Worm (Caenorhabditis elegans) whole organism, young adult: ENCODE data around the gene igeg-1.

Experiments used
- B0035.1 ChIP-seq: sonication (generic microtip); optimal IDR thresholded peaks from 2 replicates; lab custom pipeline; 2016; ENCODE audit warnings: missing genetic modification characterization, mild to moderate bottlenecking, missing compliant biosample characterization, missing genotype, missing genetic modification reagents
- B0336.3 ChIP-seq: fragments of 200-800 bp; sonication (Bioruptor generic); IDR thresholded peaks from 2 replicates; pipeline ENCODE4 v1.3.6; 2022; ENCODE audit warnings: missing genetic modification characterization, missing compliant biosample characterization
- C06A6.2 ChIP-seq: fragments of 200-800 bp; sonication (Bioruptor generic); conservative IDR thresholded peaks from 2 replicates; pipeline ENCODE4 v1.3.6; 2022; ENCODE audit warnings: missing genetic modification characterization, missing compliant biosample characterization
- F22D6.2 ChIP-seq: sonication (generic microtip); optimal IDR thresholded peaks from 2 replicates; lab custom pipeline; 2016; ENCODE audit warnings: mild to moderate bottlenecking, missing genetic modification characterization, missing compliant biosample characterization
- F37B4.10 ChIP-seq: fragments of 200-800 bp; sonication (Bioruptor generic); IDR thresholded peaks from 2 replicates; pipeline ENCODE4 v1.3.6; 2022; ENCODE audit warnings: missing genetic modification characterization, missing compliant biosample characterization
- F52B5.7 ChIP-seq: sonication (generic microtip); optimal IDR thresholded peaks from 2 replicates; lab custom pipeline; 2016; ENCODE audit warnings: mild to moderate bottlenecking, missing genetic modification characterization, missing compliant biosample characterization
- F57A8.1 ChIP-seq: fragments of 200-800 bp; sonication (Bioruptor generic); optimal IDR thresholded peaks from 2 replicates; lab custom pipeline; 2018; ENCODE audit warnings: mild to moderate bottlenecking, missing genetic modification characterization, moderate library complexity, missing compliant biosample characterization
- Y53F4B.3 ChIP-seq: fragments of 200-800 bp; sonication (Bioruptor generic); IDR thresholded peaks from 2 replicates; pipeline ENCODE4 v1.3.6; 2022; ENCODE audit warnings: missing genetic modification reagents, missing genetic modification characterization, missing compliant biosample characterization
- Y67H2A.10 ChIP-seq: fragments of 200-800 bp; sonication (Bioruptor generic); conservative IDR thresholded peaks from 2 replicates; pipeline ENCODE4 v1.3.6; 2022; ENCODE audit warnings: missing genetic modification reagents, missing genetic modification characterization, missing compliant biosample characterization
- aptf-2 ChIP-seq: fragments of 200-800 bp; sonication (Bioruptor generic); conservative IDR thresholded peaks from 2 replicates; pipeline ENCODE4 v1.3.6; 2022; ENCODE audit warnings: missing genetic modification reagents, missing genetic modification characterization, missing compliant biosample characterization
- atf-7 ChIP-seq: sonication (generic microtip); optimal IDR thresholded peaks from 2 replicates; lab custom pipeline; 2017; ENCODE audit warnings: mild to moderate bottlenecking, missing genetic modification characterization, missing compliant biosample characterization
- attf-6 ChIP-seq: fragments of 200-800 bp; sonication (Bioruptor generic); IDR thresholded peaks from 2 replicates; pipeline ENCODE4 v1.3.6; 2022; ENCODE audit warnings: missing genetic modification reagents, missing genetic modification characterization, missing compliant biosample characterization
- cebp-2 ChIP-seq: fragments of 200-800 bp; sonication (Bioruptor generic); IDR thresholded peaks from 2 replicates; pipeline ENCODE4 v1.3.6; 2022; ENCODE audit warnings: missing genetic modification characterization, missing compliant biosample characterization
- ceh-27 ChIP-seq: fragments of 200-800 bp; sonication (Bioruptor generic); optimal IDR thresholded peaks from 2 replicates; lab custom pipeline; 2018; ENCODE audit warnings: mild to moderate bottlenecking, missing genetic modification characterization, moderate library complexity, missing compliant biosample characterization
- chd-7 ChIP-seq: sonication (generic microtip); optimal IDR thresholded peaks from 2 replicates; lab custom pipeline; 2016; ENCODE audit warnings: mild to moderate bottlenecking, missing genetic modification characterization, moderate library complexity, missing compliant biosample characterization
- dox-1 ChIP-seq: fragments of 200-800 bp; sonication (Bioruptor generic); IDR thresholded peaks from 2 replicates; pipeline ENCODE4 v1.3.6; 2022; ENCODE audit warnings: missing genetic modification reagents, missing genetic modification characterization, missing compliant biosample characterization
- dpff-1 ChIP-seq: sonication (generic microtip); optimal IDR thresholded peaks from 2 replicates; lab custom pipeline; 2017; ENCODE audit warnings: mild to moderate bottlenecking, missing genetic modification characterization, missing compliant biosample characterization
- efl-1 ChIP-seq: fragments of 150-350 bp; optimal IDR thresholded peaks from 2 replicates; lab custom pipeline; 2014; ENCODE audit warnings: missing biosample characterization, missing genetic modification reagents, missing genetic modification characterization
- egl-44 ChIP-seq: fragments of 200-800 bp; sonication (Bioruptor generic); IDR thresholded peaks from 2 replicates; pipeline ENCODE4 v1.3.6; 2022; ENCODE audit warnings: missing genetic modification reagents, missing genetic modification characterization, missing compliant biosample characterization
- egrh-3 ChIP-seq: fragments of 200-800 bp; sonication (Bioruptor generic); IDR thresholded peaks from 2 replicates; pipeline ENCODE4 v1.3.6; 2022; ENCODE audit warnings: missing genetic modification reagents, missing genetic modification characterization, missing compliant biosample characterization
- ekl-4 ChIP-seq: fragments of 200-800 bp; sonication (Bioruptor generic); IDR thresholded peaks from 2 replicates; pipeline ENCODE4 v1.3.6; 2022; ENCODE audit warnings: missing genetic modification reagents, missing genetic modification characterization, missing compliant biosample characterization
- gei-17 ChIP-seq: fragments of 200-800 bp; sonication (Bioruptor generic); optimal IDR thresholded peaks from 2 replicates; lab custom pipeline; 2018; ENCODE audit warnings: mild to moderate bottlenecking, missing genetic modification characterization, missing compliant biosample characterization
- hlh-26 ChIP-seq: fragments of 200-800 bp; sonication (Bioruptor generic); conservative IDR thresholded peaks from 2 replicates; pipeline ENCODE4 v1.3.6; 2022; ENCODE audit warnings: missing genetic modification reagents, missing genetic modification characterization, missing compliant biosample characterization
- hmg-1.2 ChIP-seq: fragments of 200-800 bp; sonication (Bioruptor generic); IDR thresholded peaks from 2 replicates; pipeline ENCODE4 v1.3.6; 2022; ENCODE audit warnings: missing genetic modification reagents, missing genetic modification characterization, missing compliant biosample characterization
- lag-1 ChIP-seq: fragments of 200-800 bp; sonication (Bioruptor generic); IDR thresholded peaks from 2 replicates; pipeline ENCODE4 v1.3.6; 2022; ENCODE audit warnings: missing genetic modification reagents, missing genetic modification characterization, missing compliant biosample characterization
- let-607 ChIP-seq, 2 experiments: fragments of 200-800 bp in 1 of 2; sonication (Bioruptor generic) in 1 of 2; sonication (generic microtip) in 1 of 2; optimal IDR thresholded peaks; 2 replicates each; lab custom pipeline; 2016 to 2018; ENCODE audit warnings: mild to moderate bottlenecking in 2 of 2, missing compliant biosample characterization in 2 of 2, missing genetic modification characterization in 2 of 2, moderate library complexity in 2 of 2, missing genotype in 1 of 2
- lsl-1 ChIP-seq: fragments of 200-800 bp; sonication (Bioruptor generic); optimal IDR thresholded peaks from 2 replicates; lab custom pipeline; 2018; ENCODE audit warnings: mild to moderate bottlenecking, missing genetic modification characterization, moderate library complexity, missing compliant biosample characterization
- lsy-27 ChIP-seq: sonication (generic microtip); optimal IDR thresholded peaks from 2 replicates; lab custom pipeline; 2017; ENCODE audit warnings: missing genetic modification characterization, mild to moderate bottlenecking, missing compliant biosample characterization, antibody characterized with exemption, missing genotype, borderline replicate concordance; ENCODE audit not compliant: insufficient read depth
- madf-10 ChIP-seq: sonication (generic microtip); optimal IDR thresholded peaks from 2 replicates; lab custom pipeline; 2016; ENCODE audit warnings: mild to moderate bottlenecking, missing genetic modification characterization, missing compliant biosample characterization
- madf-3 ChIP-seq: fragments of 200-800 bp; sonication (Bioruptor generic); IDR thresholded peaks from 2 replicates; pipeline ENCODE4 v1.3.6; 2022; ENCODE audit warnings: missing genetic modification reagents, missing genetic modification characterization, missing compliant biosample characterization
- nfya-1 ChIP-seq: sonication (generic microtip); optimal IDR thresholded peaks from 2 replicates; lab custom pipeline; 2017; ENCODE audit warnings: antibody characterized with exemption, missing compliant biosample characterization, missing genetic modification characterization, borderline replicate concordance; ENCODE audit not compliant: insufficient read depth
- nfyb-1 ChIP-seq: fragments of 200-800 bp; sonication (Bioruptor generic); IDR thresholded peaks from 2 replicates; pipeline ENCODE4 v1.3.6; 2022; ENCODE audit warnings: missing genetic modification reagents, missing genetic modification characterization, missing compliant biosample characterization
- zfh-2 ChIP-seq: fragments of 200-800 bp; sonication (Bioruptor generic); conservative IDR thresholded peaks from 2 replicates; pipeline ENCODE4 v1.3.6; 2022; ENCODE audit warnings: missing genetic modification reagents, missing genetic modification characterization, missing compliant biosample characterization
- ztf-26 ChIP-seq: sonication (generic microtip); optimal IDR thresholded peaks from 2 replicates; lab custom pipeline; 2017; ENCODE audit warnings: missing genetic modification characterization, missing compliant biosample characterization
- ztf-28 ChIP-seq: fragments of 200-800 bp; sonication (Bioruptor generic); IDR thresholded peaks from 2 replicates; pipeline ENCODE4 v1.3.6; 2022; ENCODE audit warnings: missing genetic modification reagents, missing genetic modification characterization, missing compliant biosample characterization

igeg-1 gene

DNA sequence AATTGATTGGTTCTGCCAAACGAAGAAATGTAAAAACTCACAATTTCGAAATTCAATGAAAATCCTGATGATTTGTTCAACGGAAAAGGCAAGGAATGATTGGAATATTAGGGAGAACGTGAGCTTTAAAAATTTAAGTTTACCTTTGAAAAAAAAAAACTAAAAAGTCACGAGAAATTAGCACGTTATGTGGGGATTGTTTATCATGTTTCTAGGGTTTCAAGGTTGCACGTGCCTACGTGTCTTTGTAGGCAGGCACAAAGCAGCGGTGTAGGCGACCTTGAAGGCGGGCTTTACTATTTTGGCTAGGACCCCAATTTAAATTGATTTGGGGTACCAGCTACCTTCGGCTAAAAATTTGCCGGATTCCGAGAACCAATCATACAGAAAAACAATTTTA is 4.9 kb downstream of the igeg-1 start, which contains the start of gene F28E10.4 (continued):
- TF ChIP-seq madf-3 (GFP tag; lab: Robert Waterston, UW) (no peak), dox-1 (GFP tag; lab: Robert Waterston, UW) (no peak), ekl-4 (GFP tag; lab: Robert Waterston, UW) (no peak), ceh-27 (no peak), cebp-2 (GFP tag; lab: Robert Waterston, UW) (no peak), Y67H2A.10 (no peak)

ce11 chrIV:4568402-4568891 is 6.0 kb downstream of the igeg-1 start, which contains the start of gene F28E10.1:
Gene F28E10.1 (plus strand): TSS chrIV:4568841.
- peak; percentile 4 for TF ChIP-seq ceh-27
- TF ChIP-seq F52B5.7 (tag; lab: Kevin White, UChicago), result no peak

ce11 chrIV:4570599-4570998 is 8.2 kb downstream of the igeg-1 start:
- TF ChIP-seq lag-1 (GFP tag; lab: Robert Waterston, UW) (no peak), zfh-2 (GFP tag; lab: Robert Waterston, UW) (peak; percentile 72), Y67H2A.10 (no peak), ztf-26 (tag; lab: Kevin White, UChicago) (no peak), aptf-2 (GFP tag; lab: Robert Waterston, UW) (no peak), lsl-1 (no peak), egl-44 (GFP tag; lab: Robert Waterston, UW) (no peak), let-607 (tag; optimal IDR thresholded peaks at IDR 0.05; lab: Kevin White, UChicago) (no peak), attf-6 (GFP tag; lab: Robert Waterston, UW) (no peak), F57A8.1 (no peak), egrh-3 (GFP tag; lab: Robert Waterston, UW) (peak; percentile 21; the same call in 1 of the 2 replicates), chd-7 (tag; lab: Kevin White, UChicago) (no peak)
- TF ChIP-seq, all 124 proteins: peak for 2

DNA sequence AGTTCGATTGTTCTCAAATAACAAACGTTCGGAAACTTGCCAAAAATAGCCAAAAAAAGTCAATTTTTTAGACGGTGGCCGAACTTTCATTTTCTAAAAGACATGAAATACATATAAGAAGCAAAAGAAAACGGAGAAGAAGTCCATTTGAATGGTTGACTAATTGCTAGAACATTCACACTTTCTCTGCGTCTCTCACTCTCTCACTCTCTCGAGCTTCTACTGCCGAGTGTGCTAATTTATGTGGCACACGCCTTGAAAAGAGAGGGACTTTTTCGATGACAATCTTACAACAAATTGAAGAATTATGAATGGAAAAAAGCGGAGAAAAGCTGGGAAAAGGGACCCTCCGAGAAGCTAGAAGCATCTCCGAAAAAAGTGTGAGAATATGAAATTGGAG is 11.6 kb downstream of the igeg-1 start:
- TF ChIP-seq B0035.1 (no peak), nfya-1 (tag; lab: Kevin White, UChicago) (no peak), hmg-1.2 (GFP tag; lab: Robert Waterston, UW) (no peak), hlh-26 (GFP tag; lab: Robert Waterston, UW) (no peak), nfyb-1 (GFP tag; lab: Robert Waterston, UW) (no peak), madf-3 (GFP tag; lab: Robert Waterston, UW) (no peak), cebp-2 (GFP tag; lab: Robert Waterston, UW) (no peak), C06A6.2 (no peak), lsy-27 (tag; lab: Kevin White, UChicago) (no peak), F37B4.10 (GFP tag; lab: Robert Waterston, UW) (no peak), B0336.3 (GFP tag; lab: Robert Waterston, UW) (no peak), ztf-28 (GFP tag; lab: Robert Waterston, UW) (no peak), efl-1 (GFP tag; lab: Kevin White, UChicago) (no peak), Y53F4B.3 (no peak), gei-17 (GFP tag; lab: Kevin White, UChicago) (no peak), dpff-1 (tag; lab: Kevin White, UChicago) (no peak), dox-1 (GFP tag; lab: Robert Waterston, UW) (no peak), F22D6.2 (tag; lab: Kevin White, UChicago) (no peak), madf-10 (no peak), atf-7 (tag; lab: Kevin White, UChicago) (no peak)
